Worm (Caenorhabditis elegans) whole organism, midembryonic: ENCODE results near the gene Y17D7B.10.

Experiments used
- T22C8.4 ChIP-seq: fragments of 200-800 bp; sonication (Bioruptor generic); IDR thresholded peaks from 2 replicates; pipeline ENCODE4 v1.3.6; 2022; ENCODE audit warnings: missing genetic modification characterization, missing compliant biosample characterization
- cog-1 ChIP-seq: sonication (generic microtip); optimal IDR thresholded peaks from 2 replicates; lab custom pipeline; 2016; ENCODE audit warnings: missing genetic modification characterization, missing compliant biosample characterization
- flt-1 ChIP-seq: fragments of 200-800 bp; sonication (Bioruptor generic); IDR thresholded peaks from 2 replicates; pipeline ENCODE4 v1.3.6; 2022; ENCODE audit warnings: missing genetic modification characterization, missing compliant biosample characterization
- klf-2 ChIP-seq: fragments of 200-800 bp; sonication (Bioruptor generic); conservative IDR thresholded peaks from 2 replicates; pipeline ENCODE4 v1.3.6; 2022; ENCODE audit warnings: missing genetic modification reagents, missing genetic modification characterization, missing compliant biosample characterization
- med-1 ChIP-seq: sonication (generic microtip); optimal IDR thresholded peaks from 2 replicates; lab custom pipeline; 2017; ENCODE audit warnings: missing genetic modification characterization, mild to moderate bottlenecking, missing compliant biosample characterization, antibody characterized with exemption, missing genetic modification reagents; ENCODE audit not compliant: insufficient read depth
- ref-1 ChIP-seq: fragments of 200-800 bp; sonication (Bioruptor generic); conservative IDR thresholded peaks from 2 replicates; pipeline ENCODE4 v1.3.6; 2022; ENCODE audit warnings: missing genetic modification reagents, missing genetic modification characterization, missing compliant biosample characterization
- tab-1 ChIP-seq: fragments of 200-800 bp; sonication (Bioruptor generic); IDR thresholded peaks from 2 replicates; pipeline ENCODE4 v1.3.6; 2022; ENCODE audit warnings: missing genetic modification characterization, missing compliant biosample characterization
- ztf-23 ChIP-seq: fragments of 200-800 bp; sonication (Bioruptor generic); IDR thresholded peaks from 2 replicates; pipeline ENCODE4 v1.3.6; 2022; ENCODE audit warnings: missing genetic modification reagents, missing genetic modification characterization, missing compliant biosample characterization
- ztf-29 ChIP-seq: fragments of 200-800 bp; sonication (Bioruptor generic); IDR thresholded peaks from 2 replicates; pipeline ENCODE4 v1.3.6; 2022; ENCODE audit warnings: missing genetic modification reagents, missing genetic modification characterization, missing compliant biosample characterization

Gene Y17D7B.10

DNA sequence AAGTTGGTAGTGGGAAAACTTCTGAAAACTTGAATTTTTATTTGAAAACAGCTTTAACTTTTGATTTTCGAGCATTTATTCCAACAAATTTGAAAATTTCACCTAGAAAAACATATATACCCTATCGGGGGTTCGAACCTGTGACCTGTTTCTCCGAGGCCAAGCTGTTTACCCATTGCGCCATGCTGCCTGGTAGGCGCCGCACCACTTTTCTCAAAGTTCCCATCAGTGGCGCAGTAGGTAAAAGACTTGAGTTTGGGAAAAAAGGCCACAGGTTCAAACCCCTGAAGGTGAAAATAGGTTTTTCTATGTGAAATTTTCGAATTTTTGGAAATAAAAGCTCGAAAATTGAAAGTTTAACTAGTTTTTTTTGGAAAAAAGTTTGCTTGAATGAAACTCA lies 2.9 kb upstream of the Y17D7B.10 start:
- TF ChIP-seq cog-1 (tag; lab: Kevin White, UChicago) (no peak), ztf-29 (GFP tag; lab: Robert Waterston, UW) (no peak), ref-1 (no peak), klf-2 (GFP tag; lab: Robert Waterston, UW) (no peak), flt-1 (no peak), med-1 (GFP tag; lab: Kevin White, UChicago) (no peak), T22C8.4 (GFP tag; lab: Robert Waterston, UW) (no peak), ztf-23 (GFP tag; lab: Robert Waterston, UW) (no peak)

DNA sequence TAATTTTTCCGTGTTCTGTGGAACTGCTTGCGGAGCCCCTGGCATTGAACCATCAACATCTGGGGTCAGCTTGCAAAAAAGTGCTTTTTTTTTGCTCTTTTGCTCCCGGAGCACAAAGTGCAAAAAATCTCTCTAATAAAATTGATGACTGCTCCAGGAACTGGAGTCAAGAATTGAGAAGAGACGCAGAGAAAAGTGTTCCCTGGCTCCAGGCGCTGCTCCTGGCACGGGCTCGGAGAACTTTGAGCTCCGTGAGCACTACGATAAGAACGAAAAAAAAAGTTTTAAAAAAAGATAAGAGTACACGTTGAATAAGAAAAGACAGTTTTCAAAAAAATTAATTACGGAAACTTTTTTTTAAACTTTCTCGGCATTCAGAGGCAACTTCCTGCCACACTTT lies 769 bp upstream of the Y17D7B.10 start:
- TF ChIP-seq tab-1 (GFP tag; lab: Robert Waterston, UW) (no peak), T22C8.4 (GFP tag; lab: Robert Waterston, UW) (no peak), klf-2 (GFP tag; lab: Robert Waterston, UW) (no peak), ztf-23 (GFP tag; lab: Robert Waterston, UW) (no peak), ztf-29 (GFP tag; lab: Robert Waterston, UW) (no peak), cog-1 (tag; lab: Kevin White, UChicago) (no peak), med-1 (GFP tag; lab: Kevin White, UChicago) (no peak), flt-1 (no peak), ref-1 (no peak)

ce11 chrV:18786694-18787093 lies 3.2 kb downstream of the Y17D7B.10 start, which contains the start of gene Y17D7B.3:
Y17D7B.3 (minus strand) TSS chrV:18786794.
- TF ChIP-seq ztf-23 (GFP tag; lab: Robert Waterston, UW) (no peak), flt-1 (no peak), tab-1 (GFP tag; lab: Robert Waterston, UW) (no peak), ref-1 (no peak), ztf-29 (GFP tag; lab: Robert Waterston, UW) (no peak), T22C8.4 (GFP tag; lab: Robert Waterston, UW) (no peak), klf-2 (GFP tag; lab: Robert Waterston, UW) (no peak), med-1 (GFP tag; lab: Kevin White, UChicago) (no peak), cog-1 (tag; lab: Kevin White, UChicago) (no peak)

DNA sequence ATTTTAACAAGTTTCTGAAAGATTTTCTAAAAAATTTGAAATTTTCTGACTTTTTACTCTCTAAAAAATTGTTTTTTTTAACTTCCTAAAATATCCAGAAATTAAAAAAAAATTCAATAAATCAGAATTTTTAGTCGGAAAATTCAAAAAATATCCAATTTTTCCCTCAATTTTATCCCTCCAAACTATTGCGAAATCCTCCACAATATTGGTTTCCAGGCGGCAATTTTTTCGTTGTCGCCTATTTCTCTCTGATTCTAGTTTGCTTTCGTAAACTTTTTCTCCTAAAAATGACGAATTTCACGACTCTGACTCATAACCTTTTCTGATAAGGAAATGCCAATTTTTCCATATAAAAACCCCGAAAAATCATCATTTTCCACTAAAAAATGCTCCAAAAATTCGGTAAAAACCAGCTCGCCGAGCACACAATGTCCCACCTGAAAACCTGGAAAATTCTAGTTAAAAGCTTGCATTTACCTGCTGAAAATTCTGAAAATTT lies 4.0 kb downstream of the Y17D7B.10 start, which contains the start of gene Y17D7B.2:
Gene Y17D7B.2 (plus strand): TSS at position 323 of the 502 bp plus-strand sequence.
- TF ChIP-seq cog-1 (tag; lab: Kevin White, UChicago) (no peak), tab-1 (GFP tag; lab: Robert Waterston, UW) (no peak), flt-1 (no peak), T22C8.4 (GFP tag; lab: Robert Waterston, UW) (no peak), ztf-23 (GFP tag; lab: Robert Waterston, UW) (no peak), klf-2 (GFP tag; lab: Robert Waterston, UW) (no peak), ztf-29 (GFP tag; lab: Robert Waterston, UW) (no peak), med-1 (GFP tag; lab: Kevin White, UChicago) (no peak), ref-1 (no peak)

ce11 chrV:18790658-18791057 lies 7.1 kb downstream of the Y17D7B.10 start, which contains the start of gene nhr-231:
nhr-231 (plus strand) TSS chrV:18790958.
- TF ChIP-seq ztf-23 (GFP tag; lab: Robert Waterston, UW) = no peak
- no peak for TF ChIP-seq tab-1 (GFP tag; lab: Robert Waterston, UW)
- no peak for TF ChIP-seq flt-1
- TF ChIP-seq cog-1 (tag; lab: Kevin White, UChicago) = no peak
- no peak for TF ChIP-seq ref-1
- TF ChIP-seq klf-2 (GFP tag; lab: Robert Waterston, UW) = no peak
- no peak for TF ChIP-seq T22C8.4 (GFP tag; lab: Robert Waterston, UW)
- TF ChIP-seq med-1 (GFP tag; lab: Kevin White, UChicago) = no peak
- no peak for TF ChIP-seq ztf-29 (GFP tag; lab: Robert Waterston, UW)

DNA sequence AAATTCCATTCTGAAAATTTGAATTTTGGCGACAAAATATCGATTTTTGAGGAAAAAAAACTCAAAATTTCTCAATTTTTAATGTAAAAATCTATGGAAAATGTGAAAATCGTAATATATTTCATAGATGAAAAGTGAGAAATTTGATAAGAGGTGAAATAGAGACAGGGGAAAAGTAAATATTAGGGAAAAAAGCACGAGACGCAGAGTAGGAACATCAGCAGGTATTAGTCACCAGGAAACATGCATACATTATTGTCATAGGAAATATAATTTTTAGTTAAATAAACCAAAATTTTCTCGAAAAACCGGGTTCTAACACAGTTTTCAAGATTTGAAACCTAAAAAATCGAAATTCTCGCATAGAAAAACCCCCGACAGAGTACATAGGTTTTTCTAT lies 17.3 kb downstream of the Y17D7B.10 start, which contains the start of gene nhr-170:
Gene nhr-170 (minus strand): TSS at position 16 of the 400 bp plus-strand sequence.
- TF ChIP-seq med-1 (GFP tag; lab: Kevin White, UChicago) (no peak), ztf-29 (GFP tag; lab: Robert Waterston, UW) (no peak), ztf-23 (GFP tag; lab: Robert Waterston, UW) (no peak), klf-2 (GFP tag; lab: Robert Waterston, UW) (no peak), ref-1 (no peak), cog-1 (tag; lab: Kevin White, UChicago) (no peak), T22C8.4 (GFP tag; lab: Robert Waterston, UW) (no peak), flt-1 (no peak), tab-1 (GFP tag; lab: Robert Waterston, UW) (no peak)

- TF ChIP-seq T22C8.4 (GFP tag; lab: Robert Waterston, UW) (no peak), med-1 (GFP tag; lab: Kevin White, UChicago) (no peak), ztf-29 (GFP tag; lab: Robert Waterston, UW) (no peak), ztf-23 (GFP tag; lab: Robert Waterston, UW) (no peak), cog-1 (tag; lab: Kevin White, UChicago) (no peak), flt-1 (no peak), ref-1 (no peak), klf-2 (GFP tag; lab: Robert Waterston, UW) (no peak), tab-1 (GFP tag; lab: Robert Waterston, UW) (no peak)
These were observed 18.6 kb downstream of the Y17D7B.10 start, which contains the start of gene C54E10.11 for ce11 chrV:18802077-18802476. C54E10.11 (minus strand) TSS chrV:18802177.

- no peak for TF ChIP-seq T22C8.4 (GFP tag; lab: Robert Waterston, UW)
- TF ChIP-seq flt-1 = no peak
- TF ChIP-seq ztf-29 (GFP tag; lab: Robert Waterston, UW) = no peak
- TF ChIP-seq ref-1 = no peak
These were observed 19.7 kb downstream of the Y17D7B.10 start, which contains the start of gene C54E10.10 for ce11 chrV:18803260-18803659. C54E10.10 (minus strand) TSS chrV:18803360.

DNA sequence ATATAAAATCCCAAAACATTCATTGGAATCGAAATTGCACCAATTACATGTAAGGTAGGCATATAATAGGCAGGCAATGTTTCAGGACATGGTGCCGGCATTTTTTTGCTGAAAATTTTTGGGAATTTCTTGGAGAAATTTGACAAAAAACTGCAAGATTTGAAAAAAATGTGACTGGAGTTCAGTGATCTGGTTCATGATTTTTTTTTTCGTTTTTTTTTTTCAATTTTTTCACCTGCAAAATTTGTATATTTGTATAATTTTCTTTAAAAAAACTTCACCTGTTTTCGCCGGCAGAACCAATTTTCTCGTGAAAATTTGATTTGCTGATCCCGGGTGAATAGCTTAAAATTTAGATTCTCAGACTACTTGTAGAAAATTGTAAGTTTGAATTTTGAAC lies 22.9 kb downstream of the Y17D7B.10 start, which contains the start of gene sri-10:
Gene sri-10 (minus strand): TSS at position 101 of the 400 bp plus-strand sequence.
- TF ChIP-seq ref-1 = no peak
- no peak for TF ChIP-seq ztf-23 (GFP tag; lab: Robert Waterston, UW)
- TF ChIP-seq med-1 (GFP tag; lab: Kevin White, UChicago) = no peak
- no peak for TF ChIP-seq T22C8.4 (GFP tag; lab: Robert Waterston, UW)
- TF ChIP-seq klf-2 (GFP tag; lab: Robert Waterston, UW) = no peak
- no peak for TF ChIP-seq flt-1
- TF ChIP-seq tab-1 (GFP tag; lab: Robert Waterston, UW) = no peak
- no peak for TF ChIP-seq ztf-29 (GFP tag; lab: Robert Waterston, UW)
- no peak for TF ChIP-seq cog-1 (tag; lab: Kevin White, UChicago)
